Worm (Caenorhabditis elegans) whole organism, L2 larva: ENCODE data around the gene Y4C6A.3.

Experiments
- R02D3.7 ChIP-seq: fragments of 150-350 bp; optimal IDR thresholded peaks from 2 replicates; lab custom pipeline; 2014; ENCODE audit warnings: missing biosample characterization, missing genetic modification characterization
- ZK546.5 ChIP-seq: sonication (generic microtip); optimal IDR thresholded peaks from 2 replicates; lab custom pipeline; 2017; ENCODE audit warnings: missing biosample characterization, missing genetic modification characterization
- alr-1 ChIP-seq: fragments of 150-350 bp; optimal IDR thresholded peaks from 2 replicates; lab custom pipeline; 2014; ENCODE audit warnings: missing biosample characterization, missing genetic modification characterization
- blmp-1 ChIP-seq: sonication (generic microtip); optimal IDR thresholded peaks from 2 replicates; lab custom pipeline; 2017; ENCODE audit warnings: missing genetic modification characterization, mild to moderate bottlenecking, missing compliant biosample characterization, antibody characterized with exemption, moderate library complexity; ENCODE audit not compliant: insufficient read depth
- ceh-82 ChIP-seq: fragments of 150-350 bp; optimal IDR thresholded peaks from 2 replicates; lab custom pipeline; 2014; ENCODE audit warnings: missing biosample characterization, missing genetic modification characterization
- dmd-4 ChIP-seq: sonication (generic microtip); optimal IDR thresholded peaks from 2 replicates; lab custom pipeline; 2017; ENCODE audit warnings: missing biosample characterization, missing genetic modification characterization
- nhr-237 ChIP-seq: fragments of 150-350 bp; optimal IDR thresholded peaks from 2 replicates; lab custom pipeline; 2014; ENCODE audit warnings: missing biosample characterization, missing genetic modification characterization
- nhr-6 ChIP-seq: fragments of 150-350 bp; optimal IDR thresholded peaks from 2 replicates; lab custom pipeline; 2014; ENCODE audit warnings: missing biosample characterization, missing genetic modification characterization
- snpc-4 ChIP-seq: fragments of 150-350 bp; optimal IDR thresholded peaks from 2 replicates; lab custom pipeline; 2014; ENCODE audit warnings: missing biosample characterization, missing genetic modification characterization
- unc-55 ChIP-seq: fragments of 150-350 bp; sonication (generic microtip); optimal IDR thresholded peaks from 3 replicates; lab custom pipeline; 2014; ENCODE audit warnings: missing biosample characterization, missing genetic modification reagents, missing genetic modification characterization
- unc-62 ChIP-seq: fragments of 150-350 bp; optimal IDR thresholded peaks from 2 replicates; lab custom pipeline; 2014; ENCODE audit warnings: missing biosample characterization, missing genetic modification reagents, missing genetic modification characterization
- zag-1 ChIP-seq: fragments of 150-350 bp; optimal IDR thresholded peaks from 2 replicates; lab custom pipeline; 2014; ENCODE audit warnings: missing biosample characterization, missing genetic modification characterization
- ztf-4 ChIP-seq: fragments of 150-350 bp; optimal IDR thresholded peaks from 2 replicates; lab custom pipeline; 2014; ENCODE audit warnings: missing biosample characterization, missing genetic modification characterization

DNA sequence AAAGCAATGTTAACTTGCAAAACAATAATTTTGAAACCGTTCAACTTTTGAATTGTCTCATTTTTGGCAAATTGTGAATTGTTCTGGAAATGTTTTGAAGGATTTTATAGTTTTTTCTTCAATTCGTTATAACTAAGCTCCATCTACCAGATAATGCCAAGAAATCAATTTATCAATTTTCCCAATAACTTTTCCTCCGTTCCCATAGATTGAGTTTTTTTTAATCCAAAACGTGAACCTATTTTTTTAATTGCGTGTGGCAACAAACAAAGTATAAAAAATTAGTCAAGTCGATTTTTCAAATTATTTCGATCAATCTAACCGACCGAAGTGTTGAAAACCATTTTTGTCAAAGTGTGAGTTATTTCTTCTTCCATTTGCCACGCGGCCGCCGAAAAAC is 3.2 kb downstream of the Y4C6A.3 start, which contains the start of gene Y4C6A.4:
- no peak for TF ChIP-seq unc-55 (GFP tag; lab: Kevin White, UChicago)
- no peak for TF ChIP-seq ZK546.5 (tag; lab: Kevin White, UChicago)
- no peak for TF ChIP-seq alr-1 (tag; lab: Kevin White, UChicago)
- no peak for TF ChIP-seq R02D3.7 (tag; lab: Kevin White, UChicago)
- TF ChIP-seq nhr-6 = no peak
- no peak for TF ChIP-seq zag-1 (tag; lab: Kevin White, UChicago)
- no peak for TF ChIP-seq ztf-4 (tag; lab: Kevin White, UChicago)
- TF ChIP-seq nhr-237 (tag; lab: Kevin White, UChicago) = no peak
- TF ChIP-seq snpc-4 = no peak
- TF ChIP-seq blmp-1 (tag; lab: Kevin White, UChicago) = no peak
- TF ChIP-seq dmd-4 (tag; lab: Kevin White, UChicago) = no peak
- no peak for TF ChIP-seq unc-62 (GFP tag; lab: Kevin White, UChicago)
- no peak for TF ChIP-seq ceh-82
